Worm (Caenorhabditis elegans) whole organism, late embryonic: ENCODE data around the gene lin-31.

Source experiments
- C08G9.2 ChIP-seq: sonication (generic microtip); optimal IDR thresholded peaks from 2 replicates; lab custom pipeline; 2016; ENCODE audit warnings: mild to moderate bottlenecking, missing genetic modification characterization, moderate library complexity, missing compliant biosample characterization
- C38D4.7 ChIP-seq: fragments of 200-800 bp; sonication (Bioruptor generic); optimal IDR thresholded peaks from 2 replicates; lab custom pipeline; 2018; ENCODE audit warnings: mild to moderate bottlenecking, missing genetic modification characterization, moderate library complexity, missing compliant biosample characterization
- F13H6.1 ChIP-seq: sonication (generic microtip); optimal IDR thresholded peaks from 2 replicates; lab custom pipeline; 2016; ENCODE audit warnings: missing genetic modification characterization, missing compliant biosample characterization
- K02D7.2 ChIP-seq: sonication (generic microtip); optimal IDR thresholded peaks from 2 replicates; lab custom pipeline; 2017; ENCODE audit warnings: mild to moderate bottlenecking, missing genetic modification characterization, missing compliant biosample characterization
- ceh-14 ChIP-seq: sonication (generic microtip); optimal IDR thresholded peaks from 2 replicates; lab custom pipeline; 2016; ENCODE audit warnings: missing genotype, missing genetic modification characterization, missing compliant biosample characterization
- ceh-18 ChIP-seq: sonication (generic microtip); optimal IDR thresholded peaks from 2 replicates; lab custom pipeline; 2016; ENCODE audit warnings: missing genetic modification characterization, missing compliant biosample characterization
- ceh-19 ChIP-seq: fragments of 200-800 bp; sonication (Bioruptor generic); optimal IDR thresholded peaks from 2 replicates; lab custom pipeline; 2018; ENCODE audit warnings: mild to moderate bottlenecking, missing genetic modification characterization, missing compliant biosample characterization
- ceh-2 ChIP-seq: sonication (generic microtip); optimal IDR thresholded peaks from 2 replicates; lab custom pipeline; 2016; ENCODE audit warnings: missing genotype, missing genetic modification characterization, missing compliant biosample characterization
- ceh-31 ChIP-seq: sonication (generic microtip); optimal IDR thresholded peaks from 2 replicates; lab custom pipeline; 2016; ENCODE audit warnings: missing genetic modification characterization, missing compliant biosample characterization
- ceh-45 ChIP-seq: fragments of 200-800 bp; sonication (Bioruptor generic); IDR thresholded peaks from 2 replicates; pipeline ENCODE4 v1.3.6; 2022; ENCODE audit warnings: missing genetic modification reagents, missing genetic modification characterization, missing compliant biosample characterization
- ceh-48 ChIP-seq: sonication (generic microtip); optimal IDR thresholded peaks from 2 replicates; lab custom pipeline; 2016; ENCODE audit warnings: missing genetic modification characterization, inconsistent platforms, missing compliant biosample characterization
- ceh-6 ChIP-seq: fragments of 200-800 bp; sonication (Bioruptor generic); optimal IDR thresholded peaks from 2 replicates; lab custom pipeline; 2018; ENCODE audit warnings: mild to moderate bottlenecking, missing genetic modification characterization, missing compliant biosample characterization
- ceh-9 ChIP-seq: sonication (generic microtip); optimal IDR thresholded peaks from 2 replicates; lab custom pipeline; 2016; ENCODE audit warnings: mild to moderate bottlenecking, missing genetic modification characterization, inconsistent platforms, missing compliant biosample characterization
- che-1 ChIP-seq: sonication (generic microtip); optimal IDR thresholded peaks from 2 replicates; lab custom pipeline; 2016; ENCODE audit warnings: mild to moderate bottlenecking, missing genetic modification characterization, missing compliant biosample characterization
- dmd-4 ChIP-seq: sonication (generic microtip); optimal IDR thresholded peaks from 2 replicates; lab custom pipeline; 2016; ENCODE audit warnings: borderline replicate concordance, missing genetic modification characterization, missing compliant biosample characterization
- dve-1 ChIP-seq: sonication (generic microtip); optimal IDR thresholded peaks from 2 replicates; lab custom pipeline; 2017; ENCODE audit warnings: antibody characterized with exemption, mild to moderate bottlenecking, missing genetic modification characterization, missing compliant biosample characterization
- elt-2 ChIP-seq: sonication (generic microtip); optimal IDR thresholded peaks from 2 replicates; lab custom pipeline; 2016; ENCODE audit warnings: missing genetic modification reagents, missing genetic modification characterization, missing compliant biosample characterization
- eyg-1 ChIP-seq: sonication (generic microtip); optimal IDR thresholded peaks from 2 replicates; lab custom pipeline; 2016; ENCODE audit warnings: missing genotype, missing genetic modification characterization, missing compliant biosample characterization
- gmeb-2 ChIP-seq: sonication (generic microtip); optimal IDR thresholded peaks from 2 replicates; lab custom pipeline; 2016; ENCODE audit warnings: missing genetic modification characterization, inconsistent platforms, missing compliant biosample characterization
- hlh-15 ChIP-seq: sonication (generic microtip); optimal IDR thresholded peaks from 2 replicates; lab custom pipeline; 2016; ENCODE audit warnings: missing genetic modification characterization, missing compliant biosample characterization
- hlh-30 ChIP-seq: sonication (generic microtip); optimal IDR thresholded peaks from 2 replicates; lab custom pipeline; 2017; ENCODE audit warnings: antibody characterized with exemption, missing genetic modification characterization, missing compliant biosample characterization; ENCODE audit not compliant: insufficient read depth
- hlh-6 ChIP-seq: sonication (generic microtip); optimal IDR thresholded peaks from 2 replicates; lab custom pipeline; 2016; ENCODE audit warnings: missing genotype, missing genetic modification characterization, missing compliant biosample characterization
- hlh-8 ChIP-seq: sonication (generic microtip); optimal IDR thresholded peaks from 2 replicates; lab custom pipeline; 2016; ENCODE audit warnings: missing genotype, missing genetic modification characterization, missing compliant biosample characterization
- lin-11 ChIP-seq: fragments of 200-800 bp; sonication (Bioruptor generic); optimal IDR thresholded peaks from 2 replicates; lab custom pipeline; 2018; ENCODE audit warnings: mild to moderate bottlenecking, missing genetic modification characterization, missing compliant biosample characterization
- madf-2 ChIP-seq: sonication (generic microtip); optimal IDR thresholded peaks from 2 replicates; lab custom pipeline; 2017; ENCODE audit warnings: missing genetic modification characterization, missing compliant biosample characterization
- mec-3 ChIP-seq: sonication (generic microtip); optimal IDR thresholded peaks from 2 replicates; lab custom pipeline; 2016; ENCODE audit warnings: borderline replicate concordance, missing genetic modification characterization, missing compliant biosample characterization
- nfya-1 ChIP-seq: sonication (generic microtip); optimal IDR thresholded peaks from 2 replicates; lab custom pipeline; 2017; ENCODE audit warnings: missing genetic modification characterization, mild to moderate bottlenecking, missing compliant biosample characterization, antibody characterized with exemption, moderate library complexity
- nhr-11 ChIP-seq: fragments of 150-350 bp; optimal IDR thresholded peaks from 2 replicates; lab custom pipeline; 2014; ENCODE audit warnings: missing biosample characterization, missing genetic modification characterization
- nhr-232 ChIP-seq: sonication (generic microtip); optimal IDR thresholded peaks from 2 replicates; lab custom pipeline; 2016; ENCODE audit warnings: missing genetic modification characterization, missing compliant biosample characterization
- npax-4 ChIP-seq: sonication (generic microtip); optimal IDR thresholded peaks from 2 replicates; lab custom pipeline; 2016; ENCODE audit warnings: missing genetic modification characterization, missing compliant biosample characterization
- pag-3 ChIP-seq: sonication (generic microtip); optimal IDR thresholded peaks from 2 replicates; lab custom pipeline; 2016; ENCODE audit warnings: missing compliant biosample characterization, missing genetic modification characterization, borderline replicate concordance
- pax-1 ChIP-seq: fragments of 150-350 bp; optimal IDR thresholded peaks from 2 replicates; lab custom pipeline; 2014; ENCODE audit warnings: missing biosample characterization, missing genetic modification characterization
- pha-2 ChIP-seq: sonication (generic microtip); optimal IDR thresholded peaks from 2 replicates; lab custom pipeline; 2017; ENCODE audit warnings: mild to moderate bottlenecking, missing genetic modification characterization, missing compliant biosample characterization
- pqm-1 ChIP-seq: sonication (generic microtip); optimal IDR thresholded peaks from 2 replicates; lab custom pipeline; 2016; ENCODE audit warnings: missing genetic modification characterization, missing compliant biosample characterization
- ref-2 ChIP-seq: sonication (generic microtip); optimal IDR thresholded peaks from 2 replicates; lab custom pipeline; 2016; ENCODE audit warnings: missing genetic modification characterization, missing compliant biosample characterization
- rnt-1 ChIP-seq: sonication (generic microtip); optimal IDR thresholded peaks from 2 replicates; lab custom pipeline; 2016; ENCODE audit warnings: missing genetic modification characterization, missing compliant biosample characterization
- sox-2 ChIP-seq: fragments of 200-800 bp; sonication (Bioruptor generic); IDR thresholded peaks from 2 replicates; pipeline ENCODE4 v1.3.6; 2022; ENCODE audit warnings: missing genetic modification reagents, missing genetic modification characterization, missing compliant biosample characterization
- sox-4 ChIP-seq: sonication (generic microtip); optimal IDR thresholded peaks from 2 replicates; lab custom pipeline; 2017; ENCODE audit warnings: mild to moderate bottlenecking, missing genetic modification characterization, inconsistent platforms, missing compliant biosample characterization
- syd-9 ChIP-seq: sonication (generic microtip); optimal IDR thresholded peaks from 2 replicates; lab custom pipeline; 2016; ENCODE audit warnings: mild to moderate bottlenecking, missing genetic modification characterization, moderate library complexity, missing compliant biosample characterization
- tbx-2 ChIP-seq: sonication (generic microtip); optimal IDR thresholded peaks from 2 replicates; lab custom pipeline; 2016; ENCODE audit warnings: missing genetic modification characterization, missing compliant biosample characterization
- tbx-7 ChIP-seq: sonication (generic microtip); optimal IDR thresholded peaks from 2 replicates; lab custom pipeline; 2016; ENCODE audit warnings: missing genotype, missing genetic modification characterization, missing compliant biosample characterization
- unc-86 ChIP-seq: sonication (generic microtip); optimal IDR thresholded peaks from 2 replicates; lab custom pipeline; 2016; ENCODE audit warnings: missing genetic modification characterization, missing compliant biosample characterization

The lin-31 gene

DNA sequence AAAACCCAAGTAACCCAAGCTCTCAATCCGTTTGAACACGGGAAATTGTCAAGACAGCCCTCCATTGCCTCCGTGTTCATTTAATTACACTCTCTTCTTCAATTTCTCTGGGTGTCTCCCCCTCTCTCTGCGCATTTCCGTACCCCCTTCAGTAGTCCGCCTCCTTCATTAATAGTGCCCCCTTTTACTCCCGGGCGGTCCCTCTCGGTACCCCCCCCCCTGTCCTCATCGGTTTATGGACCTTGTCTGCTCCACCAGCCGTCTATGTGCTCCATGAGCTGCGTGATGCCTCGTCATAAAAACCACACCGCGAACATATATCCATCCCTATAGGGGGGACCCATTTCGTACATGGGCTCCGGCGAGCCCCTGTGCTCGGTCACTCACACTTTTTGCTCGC is 17.2 kb downstream of the lin-31 start (continued):
- TF ChIP-seq F13H6.1 (no peak), ceh-31 (peak; percentile 71), ceh-18 (tag; lab: Kevin White, UChicago) (no peak), hlh-30 (tag; lab: Kevin White, UChicago) (no peak), K02D7.2 (tag; lab: Kevin White, UChicago) (no peak)

DNA sequence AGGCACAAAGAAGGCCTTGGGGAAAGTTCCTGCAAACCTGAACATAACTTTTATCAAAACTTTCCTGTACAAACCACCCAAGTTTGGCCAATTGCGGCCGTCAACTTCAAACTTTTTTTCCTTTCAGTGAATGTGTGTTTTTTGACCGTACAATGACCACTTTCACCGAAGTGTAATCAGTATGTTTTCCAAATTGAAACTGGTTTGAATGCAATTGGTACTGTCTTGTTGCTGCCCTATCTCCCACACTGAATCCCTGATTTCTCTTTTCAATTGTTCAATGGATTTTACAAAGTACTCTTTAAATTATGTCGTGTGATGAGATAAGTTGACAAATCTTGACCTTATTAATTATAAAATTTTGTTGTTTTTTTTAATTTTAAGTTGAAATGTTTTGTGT is 18.1 kb downstream of the lin-31 start:
- TF ChIP-seq ceh-48 (tag; lab: Kevin White, UChicago) (no peak), hlh-8 (tag; lab: Kevin White, UChicago) (no peak), rnt-1 (no peak), eyg-1 (tag; lab: Kevin White, UChicago) (no peak), ceh-14 (tag; lab: Kevin White, UChicago) (no peak)

DNA sequence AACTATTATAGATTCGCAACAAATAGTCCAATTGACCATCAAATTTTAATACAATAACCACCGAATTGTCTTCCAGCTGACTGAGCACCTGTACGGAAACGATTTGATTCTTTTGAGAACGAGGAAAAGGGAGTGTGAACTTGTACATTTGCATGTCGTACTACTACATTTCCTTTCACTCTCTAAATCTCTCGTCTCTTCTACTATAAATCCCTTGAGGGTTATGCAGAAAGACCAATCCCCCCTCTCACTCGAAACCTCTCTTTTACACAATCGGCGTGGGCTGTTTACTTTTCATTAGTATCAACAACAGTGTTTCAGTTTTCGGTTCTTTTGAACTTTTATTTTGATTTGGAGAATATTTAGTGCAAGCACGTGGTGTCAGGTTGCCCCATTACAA is 19.8 kb downstream of the lin-31 start:
- TF ChIP-seq mec-3 (no peak), ceh-2 (tag; lab: Kevin White, UChicago) (no peak), dve-1 (no peak), nfya-1 (tag; lab: Kevin White, UChicago) (peak; percentile 14), hlh-15 (tag; lab: Kevin White, UChicago) (no peak), che-1 (tag; lab: Kevin White, UChicago) (no peak), F13H6.1 (no peak), syd-9 (no peak)

DNA sequence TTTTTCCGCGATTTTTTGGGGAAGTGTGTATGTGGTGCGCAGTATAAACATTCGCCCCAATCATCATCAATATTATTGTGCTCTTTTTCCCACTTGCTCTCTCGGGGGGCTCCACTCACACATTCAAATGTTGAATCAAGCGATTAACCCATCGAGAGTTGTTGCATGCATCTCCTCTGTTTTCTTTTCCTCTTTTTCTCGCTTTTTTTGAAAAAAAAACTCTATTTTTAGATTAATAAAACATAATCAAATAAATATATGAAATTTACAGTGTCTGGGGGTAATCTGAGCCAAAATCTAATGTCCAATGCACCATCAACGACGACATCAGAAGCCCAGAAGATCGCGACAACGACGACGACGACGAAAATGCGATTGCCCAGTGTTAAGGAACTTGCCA is 22.3 kb downstream of the lin-31 start, which contains the start of gene ephx-1:
ephx-1 (plus strand) TSS at position 301 of the 400 bp plus-strand sequence.
- no peak for TF ChIP-seq hlh-6 (tag; lab: Kevin White, UChicago)
- TF ChIP-seq lin-11 (tag; lab: Kevin White, UChicago), result no peak
- no peak for TF ChIP-seq hlh-30 (tag; lab: Kevin White, UChicago)
- no peak for TF ChIP-seq tbx-7
- TF ChIP-seq ref-2 (tag; lab: Kevin White, UChicago), result no peak
- TF ChIP-seq ceh-19 (GFP tag; lab: Kevin White, UChicago), result no peak
- no peak for TF ChIP-seq madf-2
- TF ChIP-seq pqm-1 (tag; lab: Kevin White, UChicago), result no peak
- no peak for TF ChIP-seq syd-9
- TF ChIP-seq ceh-45 (GFP tag; lab: Robert Waterston, UW), result no peak
- no peak for TF ChIP-seq dve-1

DNA sequence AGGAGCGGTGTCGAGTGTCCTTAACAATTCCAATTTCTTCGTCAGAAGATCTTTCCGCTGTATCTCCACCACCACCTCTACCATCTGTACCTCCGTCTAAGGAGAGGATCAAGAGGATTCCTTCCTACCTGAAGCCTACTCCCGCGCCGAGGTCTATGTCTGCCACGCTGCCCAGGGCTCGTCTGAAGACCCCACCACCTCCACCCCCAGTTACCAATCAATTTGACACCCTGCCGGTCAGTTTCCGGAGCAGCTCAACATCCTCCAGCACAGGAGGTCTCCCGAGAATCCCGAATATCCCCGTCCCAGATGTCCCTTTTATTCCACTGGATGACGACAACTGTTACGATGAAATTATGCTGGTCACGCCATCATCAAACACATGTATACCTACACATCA is 25.6 kb downstream of the lin-31 start:
- TF ChIP-seq pag-3 (no peak), pqm-1 (tag; lab: Kevin White, UChicago) (no peak), sox-4 (tag; lab: Kevin White, UChicago) (no peak)
- TF ChIP-seq, all 69 proteins: peak for 0

DNA sequence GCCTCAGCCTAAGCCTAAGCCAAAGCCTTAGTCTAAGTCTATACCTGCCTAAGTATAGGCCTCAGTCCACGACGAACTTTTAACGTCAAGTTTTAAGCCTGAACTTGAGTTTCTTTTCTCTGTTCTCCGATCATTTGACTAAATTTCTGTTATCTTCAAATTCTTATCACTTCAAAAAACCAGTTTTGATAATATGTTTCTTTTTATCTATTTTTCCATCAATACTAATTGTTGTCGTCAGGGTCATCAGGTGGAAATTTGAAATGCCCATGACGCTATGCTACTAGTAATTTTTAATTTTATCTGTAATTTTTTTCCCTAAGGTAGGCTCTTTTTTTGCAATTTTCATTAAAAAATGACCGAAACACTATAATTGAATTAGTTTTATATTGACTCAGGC is 29.2 kb downstream of the lin-31 start:
- TF ChIP-seq npax-4 (tag; lab: Kevin White, UChicago) (no peak), sox-2 (GFP tag; lab: Robert Waterston, UW) (no peak), elt-2 (tag; lab: Kevin White, UChicago) (peak; percentile 42)

DNA sequence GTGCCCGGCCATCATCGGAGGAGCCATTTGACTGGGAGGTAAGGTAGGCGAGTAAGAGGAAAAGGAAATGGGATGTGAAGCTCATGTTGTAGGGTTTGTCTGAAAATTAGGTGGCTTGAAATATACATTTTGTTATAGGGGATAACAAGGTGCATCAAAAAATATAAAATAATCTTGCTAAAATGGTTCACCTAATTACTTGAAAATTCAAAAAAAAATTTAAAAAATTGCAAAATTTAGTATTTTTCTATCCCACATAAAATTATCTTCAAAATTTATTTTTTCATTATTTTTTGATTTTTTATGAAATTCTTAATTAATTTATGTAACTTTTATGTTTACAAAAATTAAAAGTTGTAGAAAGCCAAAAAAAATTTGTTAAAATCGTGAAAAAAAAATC is 36.3 kb downstream of the lin-31 start, which contains the start of gene K07D4.6:
K07D4.6 (minus strand) TSS at position 101 of the 400 bp plus-strand sequence.
- TF ChIP-seq hlh-6 (tag; lab: Kevin White, UChicago), result no peak
- TF ChIP-seq tbx-2 (tag; lab: Kevin White, UChicago), result no peak
- no peak for TF ChIP-seq nhr-232 (tag; lab: Kevin White, UChicago)
- TF ChIP-seq ref-2 (tag; lab: Kevin White, UChicago), result no peak
- TF ChIP-seq unc-86 (tag; lab: Kevin White, UChicago), result no peak
- no peak for TF ChIP-seq ceh-6 (GFP tag; lab: Kevin White, UChicago)
- no peak for TF ChIP-seq elt-2 (tag; lab: Kevin White, UChicago)
- TF ChIP-seq gmeb-2 (tag; lab: Kevin White, UChicago), result no peak
- no peak for TF ChIP-seq nfya-1 (tag; lab: Kevin White, UChicago)
- TF ChIP-seq C38D4.7 (GFP tag; lab: Kevin White, UChicago), result no peak
- TF ChIP-seq C08G9.2 (tag; lab: Kevin White, UChicago), result no peak
- TF ChIP-seq tbx-7, result no peak
- TF ChIP-seq dmd-4 (tag; lab: Kevin White, UChicago), result no peak
- no peak for TF ChIP-seq pax-1
- no peak for TF ChIP-seq ceh-9 (tag; lab: Kevin White, UChicago)
- TF ChIP-seq ceh-31, result no peak
- no peak for TF ChIP-seq nhr-11
- TF ChIP-seq pha-2 (tag; lab: Kevin White, UChicago), result no peak
